Worm (Caenorhabditis elegans) whole organism, mixed stage, embryonic: ENCODE measurements around the gene srd-50.

Experiments
- bed-3 ChIP-seq: fragments of 200-800 bp; sonication (Bioruptor generic); optimal IDR thresholded peaks from 3 replicates; lab custom pipeline; 2018; ENCODE audit warnings: mild to moderate bottlenecking, missing genetic modification characterization, moderate library complexity, missing compliant biosample characterization
- blmp-1 ChIP-seq: fragments of 150-350 bp; optimal IDR thresholded peaks from 2 replicates; lab custom pipeline; 2014; ENCODE audit warnings: missing biosample characterization, missing genetic modification characterization
- ceh-39 ChIP-seq: fragments of 150-350 bp; optimal IDR thresholded peaks from 2 replicates; lab custom pipeline; 2014; ENCODE audit warnings: missing biosample characterization, missing genetic modification characterization
- elt-3 ChIP-seq: fragments of 150-350 bp; optimal IDR thresholded peaks from 2 replicates; lab custom pipeline; 2014; ENCODE audit warnings: missing biosample characterization, missing genetic modification characterization
- lin-13 ChIP-seq: fragments of 150-350 bp; optimal IDR thresholded peaks from 2 replicates; lab custom pipeline; 2014; ENCODE audit warnings: missing biosample characterization, missing genetic modification characterization
- lsy-2 ChIP-seq: fragments of 150-350 bp; optimal IDR thresholded peaks from 2 replicates; lab custom pipeline; 2014; ENCODE audit warnings: missing biosample characterization, missing genetic modification characterization
- nhr-237 ChIP-seq: fragments of 150-350 bp; optimal IDR thresholded peaks from 2 replicates; lab custom pipeline; 2014; ENCODE audit warnings: missing biosample characterization, missing genetic modification characterization
- nhr-28 ChIP-seq: fragments of 150-350 bp; optimal IDR thresholded peaks from 2 replicates; lab custom pipeline; 2014; ENCODE audit warnings: missing biosample characterization, missing genetic modification characterization
- nhr-76 ChIP-seq: sonication (generic microtip); optimal IDR thresholded peaks from 2 replicates; lab custom pipeline; 2017; ENCODE audit warnings: missing biosample characterization, missing genetic modification characterization
- snpc-4 ChIP-seq: fragments of 150-350 bp; optimal IDR thresholded peaks from 2 replicates; lab custom pipeline; 2014; ENCODE audit warnings: missing biosample characterization, missing genetic modification characterization
- unc-62 ChIP-seq: fragments of 150-350 bp; optimal IDR thresholded peaks from 2 replicates; lab custom pipeline; 2014; ENCODE audit warnings: missing biosample characterization, missing genetic modification reagents, missing genetic modification characterization

DNA sequence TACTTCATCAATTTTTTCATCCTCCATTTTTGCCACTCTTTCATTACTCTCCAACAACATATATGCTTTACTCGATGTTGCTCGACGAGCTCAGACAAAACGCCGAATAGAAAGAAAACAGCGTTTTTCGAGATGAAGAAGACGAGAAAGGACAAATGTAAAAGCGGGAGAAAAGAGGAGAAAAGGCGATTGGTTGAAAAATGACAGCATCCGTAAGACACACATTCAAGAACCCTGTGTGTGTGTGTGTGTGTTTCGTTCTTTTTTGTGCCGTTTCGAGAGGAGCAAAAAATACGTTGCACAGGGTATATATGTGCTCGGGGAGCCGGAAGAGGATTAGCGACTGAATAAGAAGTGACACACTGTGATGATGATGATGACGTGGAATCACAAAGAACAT is 12.2 kb upstream of the srd-50 start:
- TF ChIP-seq elt-3 (tag; lab: Kevin White, UChicago) (no peak), snpc-4 (no peak), blmp-1 (tag; lab: Kevin White, UChicago) (no peak), nhr-28 (tag; lab: Kevin White, UChicago) (no peak), nhr-237 (tag; lab: Kevin White, UChicago) (no peak), lin-13 (no peak), unc-62 (no peak), nhr-76 (tag; lab: Kevin White, UChicago) (no peak), bed-3 (GFP tag; lab: Kevin White, UChicago) (no peak), lsy-2 (tag; lab: Kevin White, UChicago) (no peak), ceh-39 (tag; lab: Kevin White, UChicago) (no peak)
